Worm (Caenorhabditis elegans): ENCODE data around the gene F09F7.6.

Gene F09F7.6

DNA sequence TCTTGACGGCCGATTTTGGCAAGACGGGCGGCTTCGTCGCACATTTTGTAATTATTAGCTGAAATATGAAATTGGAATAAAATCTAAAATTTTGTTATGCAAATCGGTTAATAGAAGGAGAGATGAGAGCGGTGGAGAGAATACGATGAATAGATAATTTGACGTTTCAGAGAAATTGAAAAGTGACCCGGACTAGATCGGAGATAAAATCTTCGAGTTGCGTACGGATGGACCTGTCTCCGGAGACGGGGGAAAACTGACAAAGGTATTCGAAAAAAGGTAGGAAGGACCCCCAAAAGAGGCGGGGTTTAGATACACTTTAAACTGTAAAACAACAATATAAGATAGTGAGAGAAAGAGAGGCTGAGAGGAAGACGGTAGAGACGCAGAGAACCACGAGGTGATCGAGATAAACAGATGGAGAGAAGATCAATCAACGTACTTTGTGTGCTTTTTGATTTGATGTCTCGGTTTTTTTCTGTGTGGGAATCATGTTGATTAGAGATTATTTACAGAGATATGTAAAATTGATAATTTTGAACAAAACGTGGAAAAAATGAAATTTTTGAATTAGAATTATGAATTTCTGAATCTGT, at the start of gene F09F7.6:
Gene F09F7.6 (minus strand): TSS at position 64 of the 596 bp plus-strand sequence.
- peak; percentile 53 for TF ChIP-seq nfya-1 (tag; optimal IDR thresholded peaks at IDR 0.05; ENCODE audit: insufficient read depth)
- TF ChIP-seq ceh-16 (tag; optimal IDR thresholded peaks at IDR 0.05) = no peak
- peak; percentile 75 for TF ChIP-seq nhr-25 (tag; optimal IDR thresholded peaks at IDR 0.05)
- no peak for TF ChIP-seq skn-1 (tag; optimal IDR thresholded peaks at IDR 0.05)
- no peak for TF ChIP-seq nhr-77 (tag; optimal IDR thresholded peaks at IDR 0.05)
- TF ChIP-seq pha-4 (tag; optimal IDR thresholded peaks at IDR 0.05) = peak; percentile 85
- peak; percentile 27 for TF ChIP-seq ceh-28 (tag; optimal IDR thresholded peaks at IDR 0.05)
- no peak for TF ChIP-seq ceh-9 (tag; optimal IDR thresholded peaks at IDR 0.05)
- TF ChIP-seq pqm-1 (tag; optimal IDR thresholded peaks at IDR 0.05) = peak; percentile 92
- TF ChIP-seq sea-2 (GFP tag; optimal IDR thresholded peaks at IDR 0.05) = no peak
- TF ChIP-seq lin-39 (tag; optimal IDR thresholded peaks at IDR 0.05) = peak; percentile 47
- no peak for TF ChIP-seq eor-1 (tag; optimal IDR thresholded peaks at IDR 0.05)
- no peak for TF ChIP-seq elt-3 (tag; optimal IDR thresholded peaks at IDR 0.05)
- TF ChIP-seq daf-12 (tag; optimal IDR thresholded peaks at IDR 0.05) = no peak
- no peak for TF ChIP-seq nhr-67 (tag; optimal IDR thresholded peaks at IDR 0.05)
- peak; percentile 37 for TF ChIP-seq egl-5 (tag; optimal IDR thresholded peaks at IDR 0.05)
- TF ChIP-seq nhr-23 (tag; optimal IDR thresholded peaks at IDR 0.05) = peak; percentile 58
- peak; percentile 87 for TF ChIP-seq ama-1 (optimal IDR thresholded peaks at IDR 0.05)
- TF ChIP-seq elt-2 (tag; optimal IDR thresholded peaks at IDR 0.05) = peak; percentile 81
- peak; percentile 44 for TF ChIP-seq jun-1 (tag; optimal IDR thresholded peaks at IDR 0.05)
- TF ChIP-seq lin-15B (tag; optimal IDR thresholded peaks at IDR 0.05) = no peak
- TF ChIP-seq aly-2 (tag; optimal IDR thresholded peaks at IDR 0.05) = no peak
- peak; percentile 78 for TF ChIP-seq nhr-43 (tag; optimal IDR thresholded peaks at IDR 0.05; ENCODE audit: poor library complexity, severe bottlenecking)
- TF ChIP-seq fkh-2 (tag; optimal IDR thresholded peaks at IDR 0.05) = no peak
- no peak for TF ChIP-seq egl-27 (tag; optimal IDR thresholded peaks at IDR 0.05)
- TF ChIP-seq R02D3.7 (tag; optimal IDR thresholded peaks at IDR 0.05) = peak; percentile 8
- TF ChIP-seq mdl-1 (tag; optimal IDR thresholded peaks at IDR 0.05) = peak; percentile 35
- peak; percentile 95 for TF ChIP-seq elt-1 (tag; optimal IDR thresholded peaks at IDR 0.05)

DNA sequence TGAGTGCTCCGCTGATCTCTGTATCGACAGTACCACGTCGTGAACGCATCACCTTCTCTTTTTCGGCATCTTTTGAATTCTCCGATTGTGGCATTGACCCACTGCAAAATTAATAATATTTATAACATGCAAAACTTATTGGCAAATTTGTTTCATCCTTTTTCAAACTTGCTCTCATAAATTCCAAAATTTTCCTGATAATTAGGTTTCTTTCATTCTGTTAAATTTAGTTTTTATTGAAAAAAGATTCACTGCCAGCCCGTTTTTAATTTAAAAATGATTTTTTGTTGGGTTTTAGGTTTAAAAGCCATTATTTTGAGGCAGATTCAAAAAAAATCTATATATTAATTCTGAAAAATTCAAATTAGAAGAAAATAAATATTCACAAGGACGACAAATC, 48.0 kb upstream of the F09F7.6 start, which contains the start of gene wdr-37:
Gene wdr-37 (minus strand): TSS at position 101 of the 400 bp plus-strand sequence.
- TF ChIP-seq elt-3 (tag; optimal IDR thresholded peaks at IDR 0.05) = no peak
- TF ChIP-seq fos-1 (tag; optimal IDR thresholded peaks at IDR 0.05) = no peak
- TF ChIP-seq lin-15B (tag; optimal IDR thresholded peaks at IDR 0.05) = no peak
- TF ChIP-seq unc-39 (tag; optimal IDR thresholded peaks at IDR 0.05) = no peak
- TF ChIP-seq ceh-16 (tag; optimal IDR thresholded peaks at IDR 0.05) = no peak
- no peak for TF ChIP-seq unc-62 (GFP tag; optimal IDR thresholded peaks at IDR 0.05)
- TF ChIP-seq nhr-11 (tag; optimal IDR thresholded peaks at IDR 0.05) = no peak
- TF ChIP-seq nhr-43 (tag; optimal IDR thresholded peaks at IDR 0.05; ENCODE audit: poor library complexity, severe bottlenecking) = no peak
- TF ChIP-seq nfya-1 (tag; optimal IDR thresholded peaks at IDR 0.05; ENCODE audit: insufficient read depth) = no peak
- no peak for TF ChIP-seq R02D3.7 (tag; optimal IDR thresholded peaks at IDR 0.05)
- no peak for TF ChIP-seq nhr-76 (tag; optimal IDR thresholded peaks at IDR 0.05)
- TF ChIP-seq lin-39 (tag; optimal IDR thresholded peaks at IDR 0.05) = no peak
- no peak for TF ChIP-seq fkh-2 (tag; optimal IDR thresholded peaks at IDR 0.05)
- TF ChIP-seq elt-1 (tag; optimal IDR thresholded peaks at IDR 0.05) = no peak

- TF ChIP-seq pha-4 (tag; optimal IDR thresholded peaks at IDR 0.05) = peak; percentile 41
- TF ChIP-seq pqm-1 (tag; optimal IDR thresholded peaks at IDR 0.05) = no peak
These were observed 43.5 kb upstream of the F09F7.6 start, which contains the start of gene ced-6 for ce11 chrIII:5595445-5595844. Gene ced-6, plus strand, starts transcription at chrIII:5595771.

- TF ChIP-seq nhr-23 (tag; optimal IDR thresholded peaks at IDR 0.05) (peak; percentile 33), nhr-11 (tag; optimal IDR thresholded peaks at IDR 0.05) (no peak), ztf-11 (tag; optimal IDR thresholded peaks at IDR 0.05) (no peak), ZK546.5 (tag; optimal IDR thresholded peaks at IDR 0.05) (no peak), nhr-25 (tag; optimal IDR thresholded peaks at IDR 0.05) (peak; percentile 84), unc-62 (GFP tag; optimal IDR thresholded peaks at IDR 0.05) (no peak), egl-5 (tag; optimal IDR thresholded peaks at IDR 0.05) (no peak), snpc-4 (tag; optimal IDR thresholded peaks at IDR 0.05) (no peak), fkh-10 (GFP tag; optimal IDR thresholded peaks at IDR 0.05) (no peak), elt-2 (tag; optimal IDR thresholded peaks at IDR 0.05) (no peak), pha-4 (tag; optimal IDR thresholded peaks at IDR 0.05) (no peak), tbx-2 (tag; optimal IDR thresholded peaks at IDR 0.05) (no peak), nhr-12 (tag; optimal IDR thresholded peaks at IDR 0.05) (no peak), ama-1 (optimal IDR thresholded peaks at IDR 0.05) (peak; percentile 47), nfya-1 (tag; optimal IDR thresholded peaks at IDR 0.05; ENCODE audit: insufficient read depth) (peak; percentile 51)
These were observed 42.4 kb upstream of the F09F7.6 start for ce11 chrIII:5594350-5594749.

All from whole organism, L3 larva.